Worm (Caenorhabditis elegans): Measurements from ENCODE around the gene R04F11.3.
A peak's percentile ranks its signal among the peaks of the same experiment; 100 is the strongest.

Gene R04F11.3

ce11 chrV:12337894-12338293 lies 20.9 kb upstream of the R04F11.3 start, which contains the start of gene twk-13:
Gene twk-13, minus strand, starts transcription at chrV:12337994.
- no peak for TF ChIP-seq him-1 (tag; optimal IDR thresholded peaks at IDR 0.05)
- TF ChIP-seq W03F9.2 (tag; optimal IDR thresholded peaks at IDR 0.05): no peak
- TF ChIP-seq dao-5 (tag; optimal IDR thresholded peaks at IDR 0.05): no peak

- TF ChIP-seq W03F9.2 (tag; optimal IDR thresholded peaks at IDR 0.05) (no peak), him-1 (tag; optimal IDR thresholded peaks at IDR 0.05) (no peak), dao-5 (tag; optimal IDR thresholded peaks at IDR 0.05) (no peak)
These were observed 17.4 kb upstream of the R04F11.3 start for ce11 chrV:12334387-12334786.

- no peak for TF ChIP-seq him-1 (tag; optimal IDR thresholded peaks at IDR 0.05)
- TF ChIP-seq W03F9.2 (tag; optimal IDR thresholded peaks at IDR 0.05): no peak
- TF ChIP-seq dao-5 (tag; optimal IDR thresholded peaks at IDR 0.05): no peak
These were observed 14.8 kb upstream of the R04F11.3 start for ce11 chrV:12331820-12332219.

ce11 chrV:12329173-12329572 lies 12.2 kb upstream of the R04F11.3 start:
- no peak for TF ChIP-seq dao-5 (tag; optimal IDR thresholded peaks at IDR 0.05)
- TF ChIP-seq W03F9.2 (tag; optimal IDR thresholded peaks at IDR 0.05): no peak
- no peak for TF ChIP-seq him-1 (tag; optimal IDR thresholded peaks at IDR 0.05)

ce11 chrV:12326638-12327037 lies 9.7 kb upstream of the R04F11.3 start:
- TF ChIP-seq him-1 (tag; optimal IDR thresholded peaks at IDR 0.05) (no peak), W03F9.2 (tag; optimal IDR thresholded peaks at IDR 0.05) (no peak), dao-5 (tag; optimal IDR thresholded peaks at IDR 0.05) (no peak)

ce11 chrV:12320274-12320839 lies 3.4 kb upstream of the R04F11.3 start:
- TF ChIP-seq him-1 (tag; optimal IDR thresholded peaks at IDR 0.05) (no peak), W03F9.2 (tag; optimal IDR thresholded peaks at IDR 0.05) (no peak), dao-5 (tag; optimal IDR thresholded peaks at IDR 0.05) (no peak)

- peak; percentile 76 for TF ChIP-seq him-1 (tag; optimal IDR thresholded peaks at IDR 0.05)
- TF ChIP-seq W03F9.2 (tag; optimal IDR thresholded peaks at IDR 0.05): peak; percentile 83
- TF ChIP-seq dao-5 (tag; optimal IDR thresholded peaks at IDR 0.05): no peak
These were observed 1.0 kb upstream of the R04F11.3 start, which contains the start of the genes R04F11.5 and R04F11.2 for ce11 chrV:12317894-12318553. Gene R04F11.5, minus strand, starts transcription at chrV:12318019. Gene R04F11.2, plus strand, starts transcription at chrV:12318381.

ce11 chrV:12316076-12316475 lies 904 bp downstream of the R04F11.3 start:
- TF ChIP-seq him-1 (tag; optimal IDR thresholded peaks at IDR 0.05) (no peak), W03F9.2 (tag; optimal IDR thresholded peaks at IDR 0.05) (no peak), dao-5 (tag; optimal IDR thresholded peaks at IDR 0.05) (no peak)

- TF ChIP-seq him-1 (tag; optimal IDR thresholded peaks at IDR 0.05) (peak; percentile 18), W03F9.2 (tag; optimal IDR thresholded peaks at IDR 0.05) (no peak), dao-5 (tag; optimal IDR thresholded peaks at IDR 0.05) (no peak)
These were observed 2.6 kb downstream of the R04F11.3 start for ce11 chrV:12314413-12314812.

ce11 chrV:12310256-12310655 lies 6.7 kb downstream of the R04F11.3 start, which contains the start of gene hpo-30:
Gene hpo-30, minus strand, starts transcription at chrV:12310356.
- no peak for TF ChIP-seq W03F9.2 (tag; optimal IDR thresholded peaks at IDR 0.05)

ce11 chrV:12307011-12307540 lies 9.9 kb downstream of the R04F11.3 start, which contains the start of gene srg-45:
Gene srg-45, plus strand, starts transcription at chrV:12307490.
- TF ChIP-seq W03F9.2 (tag; optimal IDR thresholded peaks at IDR 0.05): no peak
- no peak for TF ChIP-seq him-1 (tag; optimal IDR thresholded peaks at IDR 0.05)
- TF ChIP-seq dao-5 (tag; optimal IDR thresholded peaks at IDR 0.05): no peak

ce11 chrV:12305677-12306076 lies 11.3 kb downstream of the R04F11.3 start:
- TF ChIP-seq dao-5 (tag; optimal IDR thresholded peaks at IDR 0.05): no peak
- TF ChIP-seq W03F9.2 (tag; optimal IDR thresholded peaks at IDR 0.05): no peak

ce11 chrV:12303453-12304077 lies 13.4 kb downstream of the R04F11.3 start:
- TF ChIP-seq dao-5 (tag; optimal IDR thresholded peaks at IDR 0.05) (peak; percentile 97), him-1 (tag; optimal IDR thresholded peaks at IDR 0.05) (peak; percentile 97), W03F9.2 (tag; optimal IDR thresholded peaks at IDR 0.05) (peak; percentile 59)

- TF ChIP-seq dao-5 (tag; optimal IDR thresholded peaks at IDR 0.05) (no peak), him-1 (tag; optimal IDR thresholded peaks at IDR 0.05) (no peak), W03F9.2 (tag; optimal IDR thresholded peaks at IDR 0.05) (no peak)
These were observed 14.9 kb downstream of the R04F11.3 start, which contains the start of the genes frm-7 and F55C5.17 for ce11 chrV:12301985-12302591. Gene frm-7, plus strand, starts transcription at chrV:12302484. Gene F55C5.17, plus strand, starts transcription at chrV:12302541.

All from whole organism, L4/young adult.